Worm (Caenorhabditis elegans): Measurements from ENCODE around the gene spin-3.

DNA sequence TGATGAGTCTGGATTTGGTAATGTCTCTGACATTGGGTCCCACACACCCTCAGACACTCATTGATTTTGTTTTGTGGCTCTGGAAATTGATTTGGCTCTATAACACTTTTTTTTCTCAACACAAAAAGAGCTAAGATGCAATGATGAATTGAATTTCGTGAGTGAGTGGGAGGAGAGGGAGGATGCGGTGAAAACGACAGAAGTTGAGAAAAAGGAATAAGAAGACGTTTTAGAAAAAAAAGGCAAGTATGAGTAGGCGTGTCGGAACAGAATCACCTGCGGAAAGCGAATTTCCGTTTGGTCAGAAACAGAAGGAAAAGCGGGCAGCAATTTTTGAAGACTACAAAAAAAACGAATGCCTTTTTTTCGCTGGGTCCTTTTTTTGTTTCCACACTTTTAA is 25.7 kb downstream of the spin-3 start:
- TF ChIP-seq pes-1 (GFP tag; IDR thresholded peaks at IDR 0.05), result no peak
- no peak for TF ChIP-seq ama-1 (optimal IDR thresholded peaks at IDR 0.05)
- TF ChIP-seq hmbx-1 (tag; optimal IDR thresholded peaks at IDR 0.05), result no peak
- TF ChIP-seq flt-1 (GFP tag; IDR thresholded peaks at IDR 0.05), result no peak
- TF ChIP-seq sea-1 (GFP tag; conservative IDR thresholded peaks at IDR 0.05), result no peak
- TF ChIP-seq ets-7 (tag; optimal IDR thresholded peaks at IDR 0.05), result no peak
- TF ChIP-seq tra-4 (tag; optimal IDR thresholded peaks at IDR 0.05), result no peak
